Fruit fly (Drosophila melanogaster): ENCODE measurements around the gene CG3739.

dm6 chr3R:19412434-19412833, 19.3 kb downstream of the CG3739 start, which contains the start of gene CG31221:
- TF ChIP-seq cic (GFP tag; optimal IDR thresholded peaks at IDR 0.05): no peak
- TF ChIP-seq Clk (GFP tag; optimal IDR thresholded peaks at IDR 0.05): no peak
- no peak for TF ChIP-seq Mnt (GFP tag; optimal IDR thresholded peaks at IDR 0.05)
- TF ChIP-seq tj (GFP tag; optimal IDR thresholded peaks at IDR 0.05): no peak
- no peak for TF ChIP-seq pad (GFP tag; optimal IDR thresholded peaks at IDR 0.05)
- no peak for TF ChIP-seq CG5204 (GFP tag; optimal IDR thresholded peaks at IDR 0.05)
- no peak for TF ChIP-seq kay (GFP tag; ENCODE audit: borderline replicate concordance)
- TF ChIP-seq Crg-1 (GFP tag; optimal IDR thresholded peaks at IDR 0.05): no peak
- TF ChIP-seq CG7045 (GFP tag; optimal IDR thresholded peaks at IDR 0.05): no peak
